Worm (Caenorhabditis elegans) whole organism, L2 larva: Measurements from ENCODE around the gene F22B7.9.

ENCODE experiments used
- ceh-16 ChIP-seq: fragments of 150-350 bp; optimal IDR thresholded peaks from 2 replicates; lab custom pipeline; 2014; ENCODE audit warnings: missing biosample characterization, missing genetic modification characterization
- lin-39 ChIP-seq: fragments of 150-350 bp; optimal IDR thresholded peaks from 2 replicates; lab custom pipeline; 2014; ENCODE audit warnings: missing biosample characterization, missing genetic modification reagents, missing genetic modification characterization
- nhr-25 ChIP-seq: fragments of 150-350 bp; sonication (generic microtip); optimal IDR thresholded peaks from 3 replicates; lab custom pipeline; 2014; ENCODE audit warnings: missing biosample characterization, missing genetic modification characterization

DNA sequence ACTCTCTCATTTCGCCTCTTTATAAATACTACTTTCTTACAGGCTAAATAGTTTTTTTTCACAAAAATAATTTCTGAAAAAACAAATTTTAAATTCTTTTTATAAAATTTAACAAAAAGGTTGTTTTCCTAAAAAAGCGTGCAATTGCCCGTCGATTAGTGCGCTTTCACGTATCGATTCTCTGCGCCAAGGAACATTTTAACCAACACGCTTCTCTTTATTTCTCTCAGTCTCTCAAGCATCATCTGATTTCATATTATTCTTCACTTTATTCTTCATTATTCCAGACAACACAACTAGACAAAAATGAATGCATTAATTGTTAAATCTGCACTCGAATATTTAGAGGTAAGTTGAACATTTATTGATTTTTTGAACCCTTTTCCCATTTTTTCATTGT, 35.9 kb upstream of the F22B7.9 start, which contains the start of gene B0303.4:
- TF ChIP-seq ceh-16 (tag; lab: Kevin White, UChicago) (no peak), nhr-25 (tag; lab: Kevin White, UChicago) (peak; percentile 62), lin-39 (no peak)
